Fruit fly (Drosophila melanogaster) whole organism: Measurements from ENCODE around the gene Ork1.

Experiments used
- CG8478 ChIP-seq: fragments of >200 bp; optimal IDR thresholded peaks from 2 replicates; lab custom pipeline; 2018; ENCODE audit warnings: inconsistent platforms
- Dll ChIP-seq: fragments of >200 bp; optimal IDR thresholded peaks from 2 replicates; lab custom pipeline; 2017
- EcR ChIP-seq, 2 experiments: fragments of >200 bp; optimal IDR thresholded peaks; 2 replicates each; lab custom pipeline; 2017; ENCODE audit warnings: missing biosample characterization in 2 of 2, missing genetic modification characterization in 2 of 2, missing genetic modification reagents in 2 of 2
- pan ChIP-seq: fragments of >200 bp; optimal IDR thresholded peaks from 2 replicates; lab custom pipeline; 2017
- psq ChIP-seq: fragments of >200 bp; optimal IDR thresholded peaks from 2 replicates; lab custom pipeline; 2017
- usp ChIP-seq: fragments of >200 bp; optimal IDR thresholded peaks from 2 replicates; lab custom pipeline; 2017; ENCODE audit warnings: missing biosample characterization, missing genetic modification characterization, mixed read lengths

DNA sequence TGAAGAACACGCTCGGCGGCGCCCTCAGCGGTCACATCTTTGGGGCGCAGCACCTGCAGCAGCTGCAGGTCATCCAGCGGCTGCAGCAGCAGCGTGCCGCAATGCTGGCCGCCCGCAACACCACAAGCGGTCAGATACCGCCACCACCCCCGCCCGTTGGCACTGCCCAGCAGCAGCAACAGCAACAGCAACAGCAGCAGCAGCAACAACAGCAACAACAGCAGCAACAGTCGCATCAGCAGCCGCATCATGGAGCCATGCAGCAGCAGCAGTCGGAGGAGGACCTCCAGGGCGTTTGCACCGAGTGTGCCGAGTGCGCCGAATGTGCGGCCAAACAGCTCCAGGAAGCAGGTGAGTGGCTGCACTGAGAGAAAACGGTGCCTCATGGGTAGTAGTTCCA, 21.5 kb upstream of the Ork1 start:
- TF ChIP-seq Dll (lab: Kevin White, UChicago) (no peak), CG8478 (lab: Kevin White, UChicago) (no peak), EcR (GFP tag; optimal IDR thresholded peaks at IDR 0.05; lab: Kevin White, UChicago) (no peak), usp (no peak), psq (lab: Kevin White, UChicago) (no peak), pan (no peak)
